Worm (Caenorhabditis elegans): ENCODE results near the gene Y38E10A.8.

DNA sequence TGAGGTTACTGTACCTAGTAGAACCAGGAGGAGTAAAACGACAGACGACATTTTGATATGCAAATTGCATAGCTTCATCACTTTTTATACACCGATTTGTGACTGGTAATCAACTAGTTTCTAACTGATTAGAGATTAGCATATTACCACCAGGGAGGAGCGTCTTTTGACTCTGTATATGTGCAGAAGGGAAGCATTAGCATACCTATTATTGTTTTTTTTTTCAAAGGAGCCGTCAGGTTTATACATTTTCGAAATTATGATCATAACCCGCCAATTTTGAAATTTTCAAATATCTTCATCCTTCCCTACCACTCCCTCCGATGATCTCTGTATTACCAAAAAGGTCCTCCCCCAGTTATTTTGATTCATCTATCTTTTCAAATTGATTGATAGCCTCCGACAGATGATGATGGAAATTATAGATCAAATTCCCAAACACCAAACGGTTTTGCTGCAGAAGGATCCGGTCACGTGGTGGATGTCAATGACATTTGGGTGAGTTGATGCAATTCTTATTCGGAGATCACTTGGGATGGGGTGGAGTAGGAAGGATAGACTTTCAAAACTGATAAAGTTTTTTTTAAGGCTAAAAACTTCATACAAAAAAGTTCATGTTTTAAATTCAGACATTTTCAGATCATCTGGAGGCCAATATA, 15.0 kb downstream of the Y38E10A.8 start, which contains the start of gene nspe-8:
- TF ChIP-seq nhr-237 (tag; optimal IDR thresholded peaks at IDR 0.05): no peak
- TF ChIP-seq elt-3 (tag; optimal IDR thresholded peaks at IDR 0.05): no peak
- TF ChIP-seq unc-39 (tag; optimal IDR thresholded peaks at IDR 0.05): no peak
- TF ChIP-seq nhr-6 (tag; optimal IDR thresholded peaks at IDR 0.05): no peak
- no peak for TF ChIP-seq aly-2 (tag; optimal IDR thresholded peaks at IDR 0.05)
- peak; percentile 30 to 41 for TF ChIP-seq mdl-1 (tag; optimal IDR thresholded peaks at IDR 0.05)
- no peak for TF ChIP-seq ztf-4 (tag; optimal IDR thresholded peaks at IDR 0.05)
- peak; percentile 10 for TF ChIP-seq fos-1 (tag; optimal IDR thresholded peaks at IDR 0.05)
- no peak for TF ChIP-seq ceh-82 (tag; optimal IDR thresholded peaks at IDR 0.05)

Measured in whole organism, L2 larva.